Fruit fly (Drosophila melanogaster) whole organism, embryonic: ENCODE measurements around the gene CG43401.

Experiments
- CG1024 ChIP-seq: fragments of 200-800 bp; sonication (Bioruptor generic); IDR thresholded peaks from 2 replicates; pipeline ENCODE4 v1.3.6; 2022; ENCODE audit warnings: missing biosample characterization, missing genetic modification characterization
- CG11696 ChIP-seq: fragments of 200-800 bp; sonication (Bioruptor generic); IDR thresholded peaks from 2 replicates; pipeline ENCODE4 v1.3.6; 2022; ENCODE audit warnings: missing biosample characterization, missing genetic modification characterization
- CG12391 ChIP-seq: fragments of 200-800 bp; sonication (Bioruptor generic); optimal IDR thresholded peaks from 3 replicates; lab custom pipeline; 2018; ENCODE audit warnings: missing biosample characterization, mild to moderate bottlenecking, missing genetic modification characterization, moderate library complexity
- CG15073 ChIP-seq: fragments of 200-800 bp; sonication (Bioruptor generic); optimal IDR thresholded peaks from 2 replicates; lab custom pipeline; 2016; ENCODE audit warnings: missing biosample characterization, missing genetic modification characterization
- CG1529 ChIP-seq: fragments of 200-800 bp; sonication (Bioruptor generic); optimal IDR thresholded peaks from 3 replicates; lab custom pipeline; 2018; ENCODE audit warnings: missing biosample characterization, missing genetic modification characterization
- CG17328 ChIP-seq: fragments of 200-800 bp; sonication (Bioruptor generic); IDR thresholded peaks from 2 replicates; pipeline ENCODE4 v1.3.6; 2022; ENCODE audit warnings: missing biosample characterization, missing genetic modification characterization
- CG17802 ChIP-seq: fragments of 200-800 bp; sonication (Bioruptor generic); optimal IDR thresholded peaks from 2 replicates; lab custom pipeline; 2018; ENCODE audit warnings: missing biosample characterization, mild to moderate bottlenecking, missing genetic modification characterization, moderate library complexity
- CG30020 ChIP-seq: fragments of 200-800 bp; optimal IDR thresholded peaks from 2 replicates; lab custom pipeline; 2019; ENCODE audit warnings: missing biosample characterization, mild to moderate bottlenecking, missing genetic modification characterization, moderate library complexity
- CG30403 ChIP-seq: fragments of 200-800 bp; sonication (Bioruptor generic); optimal IDR thresholded peaks from 3 replicates; lab custom pipeline; 2016; ENCODE audit warnings: missing biosample characterization, missing genetic modification characterization
- CG32532 ChIP-seq: fragments of 200-800 bp; sonication (Bioruptor generic); IDR thresholded peaks from 2 replicates; pipeline ENCODE4 v1.3.6; 2022; ENCODE audit warnings: missing biosample characterization, missing genetic modification characterization
- CG32772 ChIP-seq: fragments of 200-800 bp; sonication (Bioruptor generic); IDR thresholded peaks from 2 replicates; pipeline ENCODE4 v1.3.6; 2022; ENCODE audit warnings: missing biosample characterization, missing genetic modification characterization
- CG34224 ChIP-seq: fragments of 200-800 bp; sonication (Bioruptor generic); IDR thresholded peaks from 3 replicates; pipeline ENCODE4 v1.3.6; 2022; ENCODE audit warnings: missing biosample characterization, missing genetic modification characterization; ENCODE audit not compliant: partially characterized antibody
- CG42726 ChIP-seq: fragments of 200-800 bp; sonication (Bioruptor generic); IDR thresholded peaks from 2 replicates; pipeline ENCODE4 v1.3.6; 2022; ENCODE audit warnings: missing biosample characterization, missing genetic modification characterization; ENCODE audit not compliant: partially characterized antibody
- CG43689 ChIP-seq: fragments of 200-800 bp; sonication (Bioruptor generic); IDR thresholded peaks from 2 replicates; pipeline ENCODE4 v1.3.6; 2022; ENCODE audit warnings: missing biosample characterization, missing genetic modification characterization
- CG7839 ChIP-seq: fragments of 200-800 bp; sonication (Bioruptor generic); optimal IDR thresholded peaks from 3 replicates; lab custom pipeline; 2018; ENCODE audit warnings: missing biosample characterization, mild to moderate bottlenecking, missing genetic modification characterization, moderate library complexity
- CG8089 ChIP-seq: fragments of 200-800 bp; sonication (Bioruptor generic); optimal IDR thresholded peaks from 3 replicates; lab custom pipeline; 2016; ENCODE audit warnings: missing biosample characterization, missing genetic modification characterization
- Drgx ChIP-seq: fragments of 200-800 bp; sonication (Bioruptor generic); IDR thresholded peaks from 2 replicates; pipeline ENCODE4 v1.3.6; 2022; ENCODE audit warnings: missing biosample characterization, missing genetic modification characterization
- Ets65A ChIP-seq: fragments of 200-800 bp; sonication (Bioruptor generic); peaks from one replicate; lab custom pipeline; 2016; ENCODE audit warnings: missing biosample characterization, missing genetic modification characterization
- Fer2 ChIP-seq: fragments of 200-800 bp; sonication (Bioruptor generic); optimal IDR thresholded peaks from 2 replicates; lab custom pipeline; 2018; ENCODE audit warnings: missing biosample characterization, mild to moderate bottlenecking, missing genetic modification characterization, moderate library complexity
- GATAe ChIP-seq: fragments of 200-800 bp; sonication (Bioruptor generic); conservative IDR thresholded peaks from 2 replicates; pipeline ENCODE4 v1.3.6; 2022; ENCODE audit warnings: missing biosample characterization, missing genetic modification characterization
- HLHmδ ChIP-seq: fragments of 200-800 bp; sonication (Bioruptor generic); optimal IDR thresholded peaks from 2 replicates; lab custom pipeline; 2018; ENCODE audit warnings: missing biosample characterization, mild to moderate bottlenecking, missing genetic modification characterization, moderate library complexity
- Hand ChIP-seq: fragments of 200-800 bp; sonication (Bioruptor generic); optimal IDR thresholded peaks from 2 replicates; lab custom pipeline; 2017; ENCODE audit warnings: mild to moderate bottlenecking, missing biosample characterization, missing genetic modification reagents, missing genetic modification characterization
- Hr78 ChIP-seq, 2 experiments: fragments of 200-800 bp in 1 of 2; fragments of >200 bp in 1 of 2; sonication (Bioruptor generic) in 1 of 2; optimal IDR thresholded peaks; 2 replicates each; lab custom pipeline; 2017 to 2019; ENCODE audit warnings: missing biosample characterization in 2 of 2, missing genetic modification characterization in 2 of 2, mild to moderate bottlenecking in 1 of 2, moderate library complexity in 1 of 2
- MTF-1 ChIP-seq: fragments of 200-800 bp; sonication (Bioruptor generic); optimal IDR thresholded peaks from 2 replicates; lab custom pipeline; 2018; ENCODE audit warnings: missing biosample characterization, mild to moderate bottlenecking, missing genetic modification characterization, borderline replicate concordance
- NFAT ChIP-seq: fragments of 200-800 bp; sonication (Bioruptor generic); IDR thresholded peaks from 2 replicates; pipeline ENCODE4 v1.3.6; 2022; ENCODE audit warnings: missing biosample characterization, missing genetic modification characterization
- Oaz ChIP-seq: fragments of 200-800 bp; sonication (Bioruptor generic); IDR thresholded peaks from 2 replicates; pipeline ENCODE4 v1.3.6; 2022; ENCODE audit warnings: missing biosample characterization, missing genetic modification characterization
- Scr ChIP-seq: fragments of 200-800 bp; sonication (Bioruptor generic); IDR thresholded peaks from 2 replicates; pipeline ENCODE4 v1.3.6; 2022; ENCODE audit warnings: missing biosample characterization, missing genetic modification characterization; ENCODE audit not compliant: partially characterized antibody
- Sox102F ChIP-seq: fragments of 200-800 bp; sonication (Bioruptor generic); optimal IDR thresholded peaks from 2 replicates; lab custom pipeline; 2018; ENCODE audit warnings: missing biosample characterization, mild to moderate bottlenecking, missing genetic modification characterization, moderate library complexity
- Sry-δ ChIP-seq: fragments of 200-800 bp; sonication (Bioruptor generic); optimal IDR thresholded peaks from 2 replicates; lab custom pipeline; 2016; ENCODE audit warnings: missing biosample characterization, missing genetic modification characterization
- YL-1 ChIP-seq: fragments of 200-800 bp; sonication (Bioruptor generic); optimal IDR thresholded peaks from 3 replicates; lab custom pipeline; 2017; ENCODE audit warnings: missing biosample characterization, mild to moderate bottlenecking, missing genetic modification characterization
- ase ChIP-seq: fragments of 200-800 bp; sonication (Bioruptor generic); IDR thresholded peaks from 3 replicates; pipeline ENCODE4 v1.3.6; 2022; ENCODE audit warnings: missing biosample characterization, missing genetic modification characterization
- btn ChIP-seq: fragments of 200-800 bp; sonication (Bioruptor generic); optimal IDR thresholded peaks from 2 replicates; lab custom pipeline; 2016; ENCODE audit warnings: missing biosample characterization, missing genetic modification characterization
- dati ChIP-seq: fragments of 200-800 bp; sonication (Bioruptor generic); IDR thresholded peaks from 2 replicates; pipeline ENCODE4 v1.3.6; 2022; ENCODE audit warnings: missing biosample characterization, missing genetic modification characterization
- dysf ChIP-seq: fragments of 200-800 bp; sonication (Bioruptor generic); IDR thresholded peaks from 3 replicates; pipeline ENCODE4 v1.3.6; 2022; ENCODE audit warnings: missing biosample characterization, missing genetic modification characterization
- fu2 ChIP-seq: fragments of 200-800 bp; sonication (Bioruptor generic); optimal IDR thresholded peaks from 2 replicates; lab custom pipeline; 2016; ENCODE audit warnings: missing biosample characterization, missing genetic modification characterization
- gcm ChIP-seq: fragments of 200-800 bp; sonication (Bioruptor generic); optimal IDR thresholded peaks from 2 replicates; lab custom pipeline; 2019; ENCODE audit warnings: missing biosample characterization, mild to moderate bottlenecking, missing genetic modification characterization, moderate library complexity
- gem ChIP-seq: fragments of 200-800 bp; sonication (Bioruptor generic); optimal IDR thresholded peaks from 2 replicates; lab custom pipeline; 2019; ENCODE audit warnings: missing biosample characterization, mild to moderate bottlenecking, missing genetic modification characterization, moderate library complexity
- grau ChIP-seq: fragments of 200-800 bp; optimal IDR thresholded peaks from 3 replicates; lab custom pipeline; 2019; ENCODE audit warnings: missing biosample characterization, mild to moderate bottlenecking, missing genetic modification characterization, moderate library complexity
- kni ChIP-seq: fragments of 200-800 bp; sonication (Bioruptor generic); optimal IDR thresholded peaks from 3 replicates; lab custom pipeline; 2017; ENCODE audit warnings: mild to moderate bottlenecking, missing biosample characterization, missing genetic modification reagents, missing genetic modification characterization
- lilli ChIP-seq: fragments of 200-800 bp; sonication (Bioruptor generic); optimal IDR thresholded peaks from 3 replicates; lab custom pipeline; 2016; ENCODE audit warnings: missing biosample characterization, missing genetic modification characterization
- mam ChIP-seq: fragments of 200-800 bp; sonication (Bioruptor generic); optimal IDR thresholded peaks from 3 replicates; lab custom pipeline; 2016; ENCODE audit warnings: missing biosample characterization, missing genetic modification characterization
- nerfin-1 ChIP-seq: fragments of 200-800 bp; sonication (Bioruptor generic); optimal IDR thresholded peaks from 3 replicates; lab custom pipeline; 2019; ENCODE audit warnings: missing biosample characterization, mild to moderate bottlenecking, missing genetic modification characterization, moderate library complexity
- otp ChIP-seq: fragments of 200-800 bp; sonication (Bioruptor generic); IDR thresholded peaks from 3 replicates; pipeline ENCODE4, ENCODE4 v1.3.6; 2022; ENCODE audit warnings: missing biosample characterization, missing genetic modification characterization
- psq ChIP-seq: fragments of 200-800 bp; sonication (Bioruptor generic); optimal IDR thresholded peaks from 2 replicates; lab custom pipeline; 2017; ENCODE audit warnings: missing biosample characterization, missing genetic modification characterization
- ranshi ChIP-seq: fragments of 200-800 bp; sonication (Bioruptor generic); IDR thresholded peaks from 2 replicates; pipeline ENCODE4 v1.3.6; 2022; ENCODE audit warnings: missing biosample characterization, missing genetic modification characterization
- rib ChIP-seq: fragments of 200-800 bp; sonication (Bioruptor generic); IDR thresholded peaks from 2 replicates; pipeline ENCODE4 v1.3.6; 2022; ENCODE audit warnings: missing biosample characterization, missing genetic modification characterization
- sens ChIP-seq: fragments of 200-800 bp; sonication (Bioruptor generic); peaks from one replicate; lab custom pipeline; 2016; ENCODE audit warnings: missing biosample characterization, missing genetic modification characterization
- tna ChIP-seq: fragments of 200-800 bp; sonication (Bioruptor generic); IDR thresholded peaks from 2 replicates; pipeline ENCODE4 v1.3.6; 2022; ENCODE audit warnings: missing biosample characterization, missing genetic modification characterization; ENCODE audit not compliant: partially characterized antibody
- toy ChIP-seq: fragments of 200-800 bp; sonication (Bioruptor generic); IDR thresholded peaks from 2 replicates; pipeline ENCODE4 v1.3.6; 2022; ENCODE audit warnings: missing biosample characterization, missing genetic modification characterization
- ttk ChIP-seq: fragments of 200-800 bp; sonication (Bioruptor generic); IDR thresholded peaks from 2 replicates; pipeline ENCODE4 v2.1.2; 2022; ENCODE audit warnings: missing biosample characterization, missing genetic modification characterization
- unc-4 ChIP-seq: fragments of 200-800 bp; sonication (Bioruptor generic); IDR thresholded peaks from 2 replicates; pipeline ENCODE4 v1.3.6; 2022; ENCODE audit warnings: missing biosample characterization, missing genetic modification characterization; ENCODE audit not compliant: partially characterized antibody
- wor ChIP-seq: fragments of 200-800 bp; sonication (Bioruptor generic); IDR thresholded peaks from 2 replicates; pipeline ENCODE4 v1.3.6; 2022; ENCODE audit warnings: missing biosample characterization, missing genetic modification characterization

CG43401 gene

dm6 chr2L:1470009-1470408 is 41.7 kb downstream of the CG43401 start (continued):
- TF ChIP-seq btn (GFP tag; lab: Kevin White, UChicago) (no peak), Ets65A (no peak), NFAT (GFP tag; lab: Robert Waterston, UW) (no peak), Oaz (no peak), Sry-δ (GFP tag; lab: Kevin White, UChicago) (no peak), MTF-1 (GFP tag; lab: Kevin White, UChicago) (no peak), Hr78 (GFP tag; optimal IDR thresholded peaks at IDR 0.05; lab: Kevin White, UChicago) (no peak), CG17802 (no peak), GATAe (no peak), fu2 (GFP tag; lab: Kevin White, UChicago) (no peak), gem (tag; lab: Kevin White, UChicago) (peak; percentile 60), nerfin-1 (tag; lab: Kevin White, UChicago) (peak; percentile 35), CG1529 (GFP tag; lab: Kevin White, UChicago) (no peak), mam (no peak), kni (GFP tag; lab: Kevin White, UChicago) (no peak), CG12391 (tag; lab: Kevin White, UChicago) (peak; percentile 38), CG32772 (no peak), Sox102F (GFP tag; lab: Kevin White, UChicago) (no peak), Scr (GFP tag; lab: Robert Waterston, UW) (no peak), psq (GFP tag; lab: Kevin White, UChicago) (no peak), sens (GFP tag; lab: Kevin White, UChicago) (peak; percentile 58), CG7839 (tag; lab: Kevin White, UChicago) (peak; percentile 10), CG30403 (GFP tag; lab: Kevin White, UChicago) (peak; percentile 20), CG15073 (GFP tag; lab: Kevin White, UChicago) (no peak), HLHmδ (GFP tag; lab: Kevin White, UChicago) (no peak), CG11696 (GFP tag; lab: Robert Waterston, UW) (no peak), Hand (GFP tag; lab: Kevin White, UChicago) (no peak), CG34224 (GFP tag; lab: Robert Waterston, UW) (no peak), dysf (GFP tag; lab: Robert Waterston, UW) (0 out of 3 replicates have a peak, but pooled peaks have one; percentile 23), Fer2 (tag; lab: Kevin White, UChicago) (no peak), ase (no peak), ttk (GFP tag; lab: Robert Waterston, UW) (no peak), wor (GFP tag; lab: Robert Waterston, UW) (no peak), CG30020 (no peak), rib (GFP tag; lab: Robert Waterston, UW) (no peak), CG43689 (GFP tag; lab: Robert Waterston, UW) (no peak), CG32532 (no peak), gcm (GFP tag; lab: Kevin White, UChicago) (peak; percentile 13), toy (GFP tag; lab: Robert Waterston, UW) (no peak), grau (peak; percentile 20), Drgx (no peak), lilli (GFP tag; lab: Kevin White, UChicago) (no peak), CG1024 (GFP tag; lab: Robert Waterston, UW) (no peak), otp (GFP tag; lab: Robert Waterston, UW) (no peak), unc-4 (GFP tag; lab: Robert Waterston, UW) (no peak), dati (GFP tag; lab: Robert Waterston, UW) (no peak), ranshi (GFP tag; lab: Robert Waterston, UW) (no peak), CG8089 (GFP tag; lab: Kevin White, UChicago) (no peak), CG17328 (peak; percentile 30; the same call in 1 of the 2 replicates), tna (GFP tag; lab: Robert Waterston, UW) (no peak), CG42726 (GFP tag; lab: Robert Waterston, UW) (no peak), YL-1 (GFP tag; lab: Kevin White, UChicago) (no peak)
